Worm (Caenorhabditis elegans): ENCODE data around the gene C25H3.1.

ce11 chrII:5667540-5667939 lies 31.3 kb upstream of the C25H3.1 start:
- TF ChIP-seq nhr-6 (tag; optimal IDR thresholded peaks at IDR 0.05) (no peak), unc-39 (tag; optimal IDR thresholded peaks at IDR 0.05) (no peak), nhr-11 (tag; optimal IDR thresholded peaks at IDR 0.05) (no peak), ceh-82 (tag; optimal IDR thresholded peaks at IDR 0.05) (no peak), dmd-4 (tag; optimal IDR thresholded peaks at IDR 0.05) (no peak), lsy-2 (tag; optimal IDR thresholded peaks at IDR 0.05) (no peak), nhr-23 (tag; optimal IDR thresholded peaks at IDR 0.05) (no peak)

Measured in whole organism, L2 larva.